Worm (Caenorhabditis elegans) whole organism, midembryonic: ENCODE results near the gene clh-6.

Source experiments
- T22C8.4 ChIP-seq: fragments of 200-800 bp; sonication (Bioruptor generic); IDR thresholded peaks from 2 replicates; pipeline ENCODE4 v1.3.6; 2022; ENCODE audit warnings: missing genetic modification characterization, missing compliant biosample characterization
- cog-1 ChIP-seq: sonication (generic microtip); optimal IDR thresholded peaks from 2 replicates; lab custom pipeline; 2016; ENCODE audit warnings: missing genetic modification characterization, missing compliant biosample characterization
- flt-1 ChIP-seq: fragments of 200-800 bp; sonication (Bioruptor generic); IDR thresholded peaks from 2 replicates; pipeline ENCODE4 v1.3.6; 2022; ENCODE audit warnings: missing genetic modification characterization, missing compliant biosample characterization
- klf-2 ChIP-seq: fragments of 200-800 bp; sonication (Bioruptor generic); conservative IDR thresholded peaks from 2 replicates; pipeline ENCODE4 v1.3.6; 2022; ENCODE audit warnings: missing genetic modification reagents, missing genetic modification characterization, missing compliant biosample characterization
- med-1 ChIP-seq: sonication (generic microtip); optimal IDR thresholded peaks from 2 replicates; lab custom pipeline; 2017; ENCODE audit warnings: missing genetic modification characterization, mild to moderate bottlenecking, missing compliant biosample characterization, antibody characterized with exemption, missing genetic modification reagents; ENCODE audit not compliant: insufficient read depth
- ref-1 ChIP-seq: fragments of 200-800 bp; sonication (Bioruptor generic); conservative IDR thresholded peaks from 2 replicates; pipeline ENCODE4 v1.3.6; 2022; ENCODE audit warnings: missing genetic modification reagents, missing genetic modification characterization, missing compliant biosample characterization
- tab-1 ChIP-seq: fragments of 200-800 bp; sonication (Bioruptor generic); IDR thresholded peaks from 2 replicates; pipeline ENCODE4 v1.3.6; 2022; ENCODE audit warnings: missing genetic modification characterization, missing compliant biosample characterization
- ztf-23 ChIP-seq: fragments of 200-800 bp; sonication (Bioruptor generic); IDR thresholded peaks from 2 replicates; pipeline ENCODE4 v1.3.6; 2022; ENCODE audit warnings: missing genetic modification reagents, missing genetic modification characterization, missing compliant biosample characterization
- ztf-29 ChIP-seq: fragments of 200-800 bp; sonication (Bioruptor generic); IDR thresholded peaks from 2 replicates; pipeline ENCODE4 v1.3.6; 2022; ENCODE audit warnings: missing genetic modification reagents, missing genetic modification characterization, missing compliant biosample characterization

Gene clh-6

ce11 chrV:12091759-12092158 lies 28.6 kb upstream of the clh-6 start, which contains the start of gene nhr-206:
Gene nhr-206, plus strand, starts transcription at chrV:12092006.
- no peak for TF ChIP-seq flt-1 (GFP tag; lab: Robert Waterston, UW)
- TF ChIP-seq ztf-29 (GFP tag; lab: Robert Waterston, UW), result no peak
- no peak for TF ChIP-seq ref-1 (GFP tag; lab: Robert Waterston, UW)

DNA sequence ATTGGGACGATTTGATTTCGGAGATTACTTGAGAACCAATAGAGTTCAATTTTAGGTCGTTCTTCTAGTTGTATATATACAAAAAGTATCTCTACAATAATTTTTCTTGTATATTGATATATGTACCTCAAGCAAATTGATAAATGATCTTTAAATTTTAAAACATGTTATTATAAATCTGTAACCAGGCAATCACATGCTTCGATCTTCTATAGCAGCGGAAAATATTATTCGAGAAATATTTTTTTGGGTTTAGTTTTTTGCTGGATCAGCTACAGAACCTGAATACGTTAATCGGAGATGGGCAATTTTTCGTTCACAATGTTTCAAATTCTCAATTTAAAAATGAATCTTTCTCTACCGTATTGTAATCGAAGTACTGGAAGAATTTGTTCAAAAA lies 25.6 kb upstream of the clh-6 start, which contains the start of gene R07B7.12:
Gene R07B7.12 (plus strand): TSS at position 301 of the 400 bp plus-strand sequence.
- TF ChIP-seq cog-1 (tag; lab: Kevin White, UChicago) (no peak), flt-1 (GFP tag; lab: Robert Waterston, UW) (no peak), ztf-29 (GFP tag; lab: Robert Waterston, UW) (no peak), ztf-23 (GFP tag; lab: Robert Waterston, UW) (no peak), klf-2 (GFP tag; lab: Robert Waterston, UW) (no peak), T22C8.4 (GFP tag; lab: Robert Waterston, UW) (no peak), tab-1 (GFP tag; lab: Robert Waterston, UW) (no peak), med-1 (GFP tag; lab: Kevin White, UChicago) (no peak), ref-1 (GFP tag; lab: Robert Waterston, UW) (no peak)

DNA sequence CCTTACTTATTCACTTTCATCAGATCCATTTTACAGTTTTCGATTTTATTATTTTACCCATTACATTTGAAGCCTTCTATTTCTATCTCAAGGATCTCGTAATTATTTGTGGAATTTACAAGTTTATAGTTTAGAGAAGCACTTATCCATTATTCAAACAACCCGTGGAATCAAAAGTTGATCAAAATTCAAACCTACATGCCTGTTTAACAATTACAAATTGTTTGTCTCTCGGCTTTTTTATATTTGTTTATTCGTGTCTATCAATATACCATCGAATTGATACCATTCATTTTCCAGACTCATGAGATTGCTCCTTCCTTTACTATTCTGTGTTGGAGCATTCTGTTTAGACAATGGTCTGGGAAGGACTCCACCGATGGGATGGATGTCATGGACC lies 23.8 kb upstream of the clh-6 start, which contains the start of gene gana-1:
Gene gana-1 (plus strand): TSS at position 301 of the 400 bp plus-strand sequence.
- TF ChIP-seq ztf-29 (GFP tag; lab: Robert Waterston, UW) (no peak), cog-1 (tag; lab: Kevin White, UChicago) (no peak), ref-1 (GFP tag; lab: Robert Waterston, UW) (no peak), ztf-23 (GFP tag; lab: Robert Waterston, UW) (no peak)

DNA sequence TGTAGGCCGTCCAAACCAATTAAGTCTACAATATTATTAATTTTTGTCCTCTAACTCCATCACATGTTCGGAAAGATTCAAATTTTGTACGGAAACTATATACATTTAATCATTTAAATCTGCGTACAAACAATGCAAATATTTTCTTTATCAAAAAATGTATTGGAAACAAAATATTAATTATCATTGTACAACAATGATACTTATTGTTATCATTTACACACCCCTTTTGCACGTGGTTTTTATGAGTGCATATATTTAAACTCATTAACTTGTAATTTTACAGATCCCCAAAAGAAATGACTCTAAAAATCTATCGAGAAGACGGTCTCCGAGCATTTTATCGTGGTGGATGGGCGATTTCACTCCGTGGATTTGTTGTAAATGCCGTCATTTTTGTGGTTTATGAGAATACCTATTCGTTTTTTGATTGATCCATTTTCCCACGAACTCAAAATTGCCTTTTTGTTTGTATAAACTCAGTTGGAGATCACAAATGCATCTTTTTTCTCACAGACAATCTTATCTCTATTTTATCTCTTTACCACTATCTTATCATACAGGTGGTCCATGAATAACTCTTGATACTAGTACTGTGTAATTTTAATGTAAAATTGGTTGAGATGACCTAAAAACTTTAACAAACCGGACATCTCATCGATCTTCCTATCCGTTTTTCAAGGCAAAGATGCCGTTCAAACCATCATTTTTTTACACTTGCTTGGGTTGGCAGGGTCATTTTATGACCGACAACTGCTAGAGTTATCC lies 22.9 kb upstream of the clh-6 start:
- TF ChIP-seq med-1 (GFP tag; lab: Kevin White, UChicago) (no peak), ztf-29 (GFP tag; lab: Robert Waterston, UW) (no peak), ztf-23 (GFP tag; lab: Robert Waterston, UW) (no peak), ref-1 (GFP tag; lab: Robert Waterston, UW) (no peak), T22C8.4 (GFP tag; lab: Robert Waterston, UW) (no peak), tab-1 (GFP tag; lab: Robert Waterston, UW) (no peak), cog-1 (tag; lab: Kevin White, UChicago) (no peak), flt-1 (GFP tag; lab: Robert Waterston, UW) (no peak)

DNA sequence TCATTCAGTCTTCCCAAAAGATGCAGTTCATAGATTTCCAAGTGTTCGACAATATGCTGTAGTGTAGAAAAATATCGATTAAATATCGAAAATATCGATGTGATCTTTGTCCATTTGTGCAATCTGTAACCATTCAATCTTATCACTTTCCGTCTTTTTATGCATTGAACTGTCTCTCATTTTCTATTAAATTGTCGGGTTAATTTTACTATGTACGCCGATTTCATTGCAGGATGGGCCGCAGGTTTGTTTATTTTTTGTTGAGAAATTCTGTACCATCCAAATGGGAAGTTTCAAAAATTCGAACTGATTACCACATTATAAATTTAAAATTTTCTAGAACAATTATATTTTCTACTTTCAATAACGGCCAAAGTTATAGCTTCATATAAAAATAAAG lies 21.0 kb upstream of the clh-6 start, which contains the start of gene R07B7.8:
Gene R07B7.8 (minus strand): TSS at position 101 of the 400 bp plus-strand sequence.
- TF ChIP-seq ztf-23 (GFP tag; lab: Robert Waterston, UW), result no peak
- TF ChIP-seq tab-1 (GFP tag; lab: Robert Waterston, UW), result no peak
- no peak for TF ChIP-seq cog-1 (tag; lab: Kevin White, UChicago)
- no peak for TF ChIP-seq T22C8.4 (GFP tag; lab: Robert Waterston, UW)
- TF ChIP-seq ref-1 (GFP tag; lab: Robert Waterston, UW), result no peak
- no peak for TF ChIP-seq med-1 (GFP tag; lab: Kevin White, UChicago)
- TF ChIP-seq flt-1 (GFP tag; lab: Robert Waterston, UW), result no peak
- no peak for TF ChIP-seq klf-2 (GFP tag; lab: Robert Waterston, UW)
- no peak for TF ChIP-seq ztf-29 (GFP tag; lab: Robert Waterston, UW)

- TF ChIP-seq ztf-23 (GFP tag; lab: Robert Waterston, UW) (no peak), T22C8.4 (GFP tag; lab: Robert Waterston, UW) (no peak), med-1 (GFP tag; lab: Kevin White, UChicago) (no peak), ref-1 (GFP tag; lab: Robert Waterston, UW) (no peak), tab-1 (GFP tag; lab: Robert Waterston, UW) (no peak), klf-2 (GFP tag; lab: Robert Waterston, UW) (no peak), ztf-29 (GFP tag; lab: Robert Waterston, UW) (no peak), cog-1 (tag; lab: Kevin White, UChicago) (no peak), flt-1 (GFP tag; lab: Robert Waterston, UW) (no peak)
Observed at ce11 chrV:12082932-12083331, 19.8 kb upstream of the clh-6 start, which contains the start of gene R07B7.10. Gene R07B7.10, plus strand, starts transcription at chrV:12083216.

DNA sequence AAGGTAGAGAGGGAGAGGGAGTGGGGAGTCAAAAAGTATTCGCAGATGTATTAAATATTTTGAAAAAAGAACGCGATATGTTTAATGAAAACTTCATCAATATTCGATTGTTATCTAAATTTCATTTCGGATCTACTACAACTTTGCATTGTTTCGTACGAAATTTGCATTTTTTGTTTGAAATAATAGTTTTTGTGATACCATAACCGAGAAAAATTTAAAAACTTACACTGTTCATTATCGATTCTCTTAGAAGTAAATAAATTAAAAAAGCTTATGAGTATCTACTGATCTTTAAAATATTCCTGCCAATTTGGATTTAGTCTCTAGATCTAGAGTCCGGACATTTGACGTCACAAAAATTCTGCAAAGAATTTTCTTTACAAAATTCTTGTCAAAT lies 17.1 kb upstream of the clh-6 start, which contains the start of gene R07B7.9:
Gene R07B7.9 (minus strand): TSS at position 101 of the 400 bp plus-strand sequence.
- TF ChIP-seq cog-1 (tag; lab: Kevin White, UChicago) (no peak), ztf-29 (GFP tag; lab: Robert Waterston, UW) (no peak), ref-1 (GFP tag; lab: Robert Waterston, UW) (no peak), flt-1 (GFP tag; lab: Robert Waterston, UW) (no peak)

DNA sequence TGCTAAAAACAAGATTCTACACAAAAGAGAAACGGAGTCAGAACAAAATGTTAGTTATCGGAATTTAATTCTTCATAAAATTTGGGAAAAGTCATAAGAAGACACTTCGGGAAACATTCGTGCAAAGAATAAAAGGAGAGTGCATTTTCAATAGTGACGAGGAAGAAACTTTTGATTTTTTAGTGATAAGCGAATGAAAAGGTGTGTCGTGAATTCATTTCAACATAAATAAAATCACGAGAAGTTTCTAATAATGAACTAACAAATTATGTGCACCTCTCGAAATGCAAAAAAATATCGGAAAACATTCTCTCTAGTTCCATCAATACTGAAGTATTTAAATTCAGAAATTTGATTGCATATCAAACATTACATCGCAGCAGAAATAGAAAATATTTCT lies 12.8 kb upstream of the clh-6 start:
- TF ChIP-seq ref-1 (GFP tag; lab: Robert Waterston, UW) (no peak), T22C8.4 (GFP tag; lab: Robert Waterston, UW) (no peak), tab-1 (GFP tag; lab: Robert Waterston, UW) (no peak), ztf-23 (GFP tag; lab: Robert Waterston, UW) (no peak), klf-2 (GFP tag; lab: Robert Waterston, UW) (no peak), ztf-29 (GFP tag; lab: Robert Waterston, UW) (no peak), med-1 (GFP tag; lab: Kevin White, UChicago) (no peak), cog-1 (tag; lab: Kevin White, UChicago) (no peak)

- TF ChIP-seq med-1 (GFP tag; lab: Kevin White, UChicago) (no peak), tab-1 (GFP tag; lab: Robert Waterston, UW) (no peak), T22C8.4 (GFP tag; lab: Robert Waterston, UW) (no peak), ref-1 (GFP tag; lab: Robert Waterston, UW) (no peak), ztf-23 (GFP tag; lab: Robert Waterston, UW) (no peak), klf-2 (GFP tag; lab: Robert Waterston, UW) (no peak), cog-1 (tag; lab: Kevin White, UChicago) (no peak), ztf-29 (GFP tag; lab: Robert Waterston, UW) (no peak), flt-1 (GFP tag; lab: Robert Waterston, UW) (no peak)
Observed at ce11 chrV:12074886-12075285, 11.7 kb upstream of the clh-6 start, which contains the start of gene R07B7.6. Gene R07B7.6, minus strand, starts transcription at chrV:12074986.
